Fruit fly (Drosophila melanogaster): ENCODE measurements around the gene TwdlY.
A peak's percentile ranks its signal among the peaks of the same experiment; 100 is the strongest.

The TwdlY gene

DNA sequence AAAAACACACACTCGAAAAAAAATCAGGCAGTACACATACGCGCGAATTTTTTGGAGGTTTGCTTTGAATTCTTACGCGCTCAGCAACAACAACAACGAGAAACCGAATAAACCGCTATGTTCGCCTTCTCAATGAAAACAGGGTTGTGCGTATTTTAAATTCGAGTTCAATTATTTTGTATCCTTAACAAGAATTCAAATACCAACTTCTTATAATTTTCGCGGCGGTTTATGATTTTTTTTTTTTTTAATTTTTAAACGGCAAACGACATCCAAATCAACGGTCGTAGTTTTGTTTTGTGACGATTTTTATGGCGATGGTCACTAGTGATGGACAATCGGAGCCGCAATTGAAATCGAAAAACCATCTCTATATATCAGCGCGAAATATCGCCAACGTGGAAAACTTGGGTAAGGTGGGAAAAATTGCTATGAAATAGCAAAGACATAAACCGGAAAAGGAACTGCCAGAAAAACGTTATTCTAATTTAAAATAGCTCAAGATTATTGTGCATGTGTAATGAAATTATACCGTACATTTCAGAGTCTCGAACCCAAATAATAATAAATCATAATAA lies 16.9 kb downstream of the TwdlY start, which contains the start of gene goe (continued):
- TF ChIP-seq CG11398 (GFP tag; optimal IDR thresholded peaks at IDR 0.05) (peak; percentile 73), CG8924 (tag; optimal IDR thresholded peaks at IDR 0.05) (peak; percentile 30), CG12071 (GFP tag; optimal IDR thresholded peaks at IDR 0.05) (peak; percentile 44), Hmx (GFP tag; optimal IDR thresholded peaks at IDR 0.05) (peak; percentile 42), z (GFP tag; IDR thresholded peaks at IDR 0.05) (no peak), Jarid2 (GFP tag; optimal IDR thresholded peaks at IDR 0.05) (peak; percentile 49), CG43689 (GFP tag; IDR thresholded peaks at IDR 0.05) (peak; percentile 74), Dip3 (GFP tag; optimal IDR thresholded peaks at IDR 0.05) (peak; percentile 86), CG42726 (GFP tag; IDR thresholded peaks at IDR 0.05; ENCODE audit: partially characterized antibody) (peak; percentile 95), CG17612 (GFP tag; IDR thresholded peaks at IDR 0.05) (peak; percentile 60; the same call in 1 of the 2 replicates), CG8359 (GFP tag; optimal IDR thresholded peaks at IDR 0.05; ENCODE audit: borderline replicate concordance) (no peak)

DNA sequence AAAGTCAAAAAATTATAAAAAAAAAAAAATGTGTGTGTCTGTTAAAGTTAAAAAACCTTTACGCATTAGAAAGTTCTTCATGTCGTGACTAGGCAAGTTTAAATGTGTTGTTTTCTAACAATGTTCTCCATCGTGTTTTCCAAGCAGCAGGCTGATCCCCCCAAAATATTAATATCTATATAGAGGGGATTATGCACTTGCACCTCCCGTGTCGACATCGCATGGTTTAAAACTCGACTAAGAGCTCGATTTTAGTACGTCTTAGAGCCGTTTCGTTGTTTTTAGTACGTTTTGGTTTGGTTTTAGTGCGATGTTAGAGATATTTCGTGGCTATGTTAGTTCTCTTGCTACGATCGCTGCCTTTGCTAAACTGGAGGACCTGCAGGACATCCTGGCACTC lies 18.3 kb downstream of the TwdlY start:
- TF ChIP-seq CG9876 (GFP tag; optimal IDR thresholded peaks at IDR 0.05) (no peak), CTCF (GFP tag; optimal IDR thresholded peaks at IDR 0.05) (peak; percentile 60), ara (GFP tag; IDR thresholded peaks at IDR 0.05) (no peak), Ets97D (GFP tag; optimal IDR thresholded peaks at IDR 0.05) (peak; percentile 20), crp (GFP tag; optimal IDR thresholded peaks at IDR 0.05) (no peak), wek (GFP tag; optimal IDR thresholded peaks at IDR 0.05) (peak; percentile 74), Hr3 (GFP tag; optimal IDR thresholded peaks at IDR 0.05) (no peak), CG12299 (tag; optimal IDR thresholded peaks at IDR 0.05) (no peak), sisA (GFP tag; IDR thresholded peaks at IDR 0.05) (no peak), zfh1 (GFP tag; IDR thresholded peaks at IDR 0.05) (no peak), GATAe (GFP tag; conservative IDR thresholded peaks at IDR 0.05) (no peak), pita (GFP tag; optimal IDR thresholded peaks at IDR 0.05) (peak; percentile 39), al (GFP tag; IDR thresholded peaks at IDR 0.05) (no peak), Asciz (GFP tag; optimal IDR thresholded peaks at IDR 0.05) (no peak), sug (tag; optimal IDR thresholded peaks at IDR 0.05) (no peak), CG6813 (GFP tag; optimal IDR thresholded peaks at IDR 0.05) (no peak), rib (GFP tag; IDR thresholded peaks at IDR 0.05) (no peak), Hr39 (optimal IDR thresholded peaks at IDR 0.05) (no peak), danr (GFP tag; IDR thresholded peaks at IDR 0.05) (no peak), CG3407 (GFP tag; optimal IDR thresholded peaks at IDR 0.05) (no peak), CG4854 (GFP tag; optimal IDR thresholded peaks at IDR 0.05) (no peak), CG4730 (GFP tag; IDR thresholded peaks at IDR 0.05) (no peak), BEAF-32 (GFP tag; optimal IDR thresholded peaks at IDR 0.05) (peak; percentile 5), ash1 (GFP tag; optimal IDR thresholded peaks at IDR 0.05) (no peak), CG1529 (GFP tag; optimal IDR thresholded peaks at IDR 0.05) (no peak), CG32532 (GFP tag; IDR thresholded peaks at IDR 0.05) (no peak)

DNA sequence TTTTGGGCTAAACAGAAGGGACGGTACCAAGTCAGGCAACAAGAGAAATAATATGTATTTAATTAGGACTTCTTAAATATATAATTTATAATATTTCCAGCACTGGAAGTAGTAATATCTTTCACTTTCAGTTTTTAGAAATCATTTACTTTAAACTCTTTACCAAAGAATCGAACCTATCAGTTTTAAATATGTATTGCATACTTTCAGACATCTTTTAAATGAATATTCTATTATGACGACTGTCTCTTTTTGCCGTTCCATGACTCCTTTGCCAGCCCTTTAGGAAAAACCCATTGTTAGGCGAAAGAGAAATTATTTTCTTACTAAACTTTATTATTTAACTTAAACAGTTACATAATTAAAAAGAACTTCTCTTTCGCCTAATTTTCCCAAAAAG lies 22.9 kb downstream of the TwdlY start:
- TF ChIP-seq Blimp-1 (GFP tag; optimal IDR thresholded peaks at IDR 0.05) (peak; percentile 9), CG17612 (GFP tag; IDR thresholded peaks at IDR 0.05) (peak; percentile 86), wor (GFP tag; IDR thresholded peaks at IDR 0.05) (no peak), CG8290 (GFP tag; optimal IDR thresholded peaks at IDR 0.05) (peak; percentile 59), CG8290 (tag; optimal IDR thresholded peaks at IDR 0.05) (no peak), row (GFP tag; IDR thresholded peaks at IDR 0.05) (peak; percentile 20; the same call in 1 of the 3 replicates), unc-4 (GFP tag; IDR thresholded peaks at IDR 0.05; ENCODE audit: partially characterized antibody) (no peak), Pdp1 (GFP tag; optimal IDR thresholded peaks at IDR 0.05) (peak in 1 of 2 experiments; percentile 33)

Data from whole organism, embryonic.